Worm (Caenorhabditis elegans) whole organism, L3 larva: ENCODE data around the gene mvk-1.

Experiments
- R02D3.7 ChIP-seq: fragments of 150-350 bp; optimal IDR thresholded peaks from 2 replicates; lab custom pipeline; 2014; ENCODE audit warnings: missing biosample characterization, missing genetic modification characterization
- ZK546.5 ChIP-seq: sonication (generic microtip); optimal IDR thresholded peaks from 2 replicates; lab custom pipeline; 2017; ENCODE audit warnings: missing biosample characterization, missing genetic modification characterization
- aly-2 ChIP-seq: fragments of 150-350 bp; optimal IDR thresholded peaks from 2 replicates; lab custom pipeline; 2014; ENCODE audit warnings: missing biosample characterization, missing genetic modification characterization
- ama-1 ChIP-seq: fragments of 150-350 bp; optimal IDR thresholded peaks from 2 replicates; lab custom pipeline; 2018
- ceh-16 ChIP-seq: sonication (generic microtip); optimal IDR thresholded peaks from 2 replicates; lab custom pipeline; 2017; ENCODE audit warnings: missing biosample characterization, missing genetic modification characterization
- ceh-28 ChIP-seq: fragments of 150-350 bp; optimal IDR thresholded peaks from 2 replicates; lab custom pipeline; 2014; ENCODE audit warnings: missing biosample characterization, missing genetic modification reagents, missing genetic modification characterization
- ceh-9 ChIP-seq: sonication (generic microtip); optimal IDR thresholded peaks from 2 replicates; lab custom pipeline; 2018; ENCODE audit warnings: missing biosample characterization, missing genetic modification characterization
- daf-12 ChIP-seq: fragments of 150-350 bp; optimal IDR thresholded peaks from 2 replicates; lab custom pipeline; 2014; ENCODE audit warnings: missing biosample characterization, missing genetic modification reagents, missing genetic modification characterization
- egl-27 ChIP-seq: sonication (generic microtip); optimal IDR thresholded peaks from 4 replicates; lab custom pipeline; 2017; ENCODE audit warnings: missing biosample characterization, missing genetic modification reagents, missing genetic modification characterization
- egl-5 ChIP-seq: fragments of 150-350 bp; optimal IDR thresholded peaks from 2 replicates; lab custom pipeline; 2017; ENCODE audit warnings: missing biosample characterization, missing genetic modification reagents, missing genetic modification characterization, inconsistent platforms
- elt-1 ChIP-seq: fragments of 150-350 bp; optimal IDR thresholded peaks from 2 replicates; lab custom pipeline; 2014; ENCODE audit warnings: missing biosample characterization, missing genetic modification characterization
- elt-2 ChIP-seq: sonication (generic microtip); optimal IDR thresholded peaks from 2 replicates; lab custom pipeline; 2016; ENCODE audit warnings: missing genetic modification reagents, mild to moderate bottlenecking, missing genetic modification characterization, missing compliant biosample characterization
- elt-3 ChIP-seq, 3 experiments: fragments of 150-350 bp in 1 of 3; sonication (generic microtip) in 2 of 3; optimal IDR thresholded peaks; 2 replicates in 2 of 3; 4 replicates in 1 of 3; lab custom pipeline; 2014 to 2017; ENCODE audit warnings: missing biosample characterization in 3 of 3, missing genetic modification characterization in 3 of 3
- eor-1 ChIP-seq, 2 experiments: fragments of 150-350 bp; optimal IDR thresholded peaks; 2 replicates each; lab custom pipeline; 2014 to 2018; ENCODE audit warnings: missing biosample characterization in 2 of 2, missing genetic modification characterization in 2 of 2
- fkh-10 ChIP-seq: sonication (generic microtip); optimal IDR thresholded peaks from 2 replicates; lab custom pipeline; 2017; ENCODE audit warnings: missing biosample characterization, missing genetic modification reagents, missing genetic modification characterization
- fkh-2 ChIP-seq: fragments of 150-350 bp; optimal IDR thresholded peaks from 2 replicates; lab custom pipeline; 2014; ENCODE audit warnings: missing biosample characterization, missing genetic modification reagents, missing genetic modification characterization
- fos-1 ChIP-seq: fragments of 150-350 bp; optimal IDR thresholded peaks from 2 replicates; lab custom pipeline; 2014; ENCODE audit warnings: missing biosample characterization, missing genetic modification characterization
- hmg-11 ChIP-seq: sonication (generic microtip); optimal IDR thresholded peaks from 2 replicates; lab custom pipeline; 2016; ENCODE audit warnings: missing genetic modification characterization, missing compliant biosample characterization
- jun-1 ChIP-seq: fragments of 150-350 bp; optimal IDR thresholded peaks from 2 replicates; lab custom pipeline; 2014; ENCODE audit warnings: missing biosample characterization, missing genetic modification reagents, missing genetic modification characterization
- lin-15B ChIP-seq: fragments of 150-350 bp; optimal IDR thresholded peaks from 2 replicates; lab custom pipeline; 2014; ENCODE audit warnings: missing biosample characterization, missing genetic modification characterization
- lin-39 ChIP-seq: fragments of 150-350 bp; optimal IDR thresholded peaks from 2 replicates; lab custom pipeline; 2018; ENCODE audit warnings: missing biosample characterization, missing genetic modification reagents, missing genetic modification characterization
- lsy-12 ChIP-seq: sonication (generic microtip); optimal IDR thresholded peaks from 2 replicates; lab custom pipeline; 2016; ENCODE audit warnings: mild to moderate bottlenecking, missing genetic modification characterization, missing compliant biosample characterization
- mdl-1 ChIP-seq: fragments of 150-350 bp; optimal IDR thresholded peaks from 2 replicates; lab custom pipeline; 2014; ENCODE audit warnings: missing biosample characterization, missing genetic modification characterization
- mml-1 ChIP-seq: fragments of 150-350 bp; sonication (generic microtip); optimal IDR thresholded peaks from 3 replicates; lab custom pipeline; 2014; ENCODE audit warnings: missing biosample characterization, missing genetic modification characterization
- nfya-1 ChIP-seq: sonication (generic microtip); optimal IDR thresholded peaks from 2 replicates; lab custom pipeline; 2017; ENCODE audit warnings: missing genetic modification characterization, mild to moderate bottlenecking, missing compliant biosample characterization, antibody characterized with exemption, moderate library complexity; ENCODE audit not compliant: insufficient read depth
- nhr-11 ChIP-seq: fragments of 150-350 bp; optimal IDR thresholded peaks from 2 replicates; lab custom pipeline; 2014; ENCODE audit warnings: missing biosample characterization, missing genetic modification characterization
- nhr-12 ChIP-seq: fragments of 150-350 bp; optimal IDR thresholded peaks from 2 replicates; lab custom pipeline; 2014; ENCODE audit warnings: missing biosample characterization, missing genetic modification characterization
- nhr-23 ChIP-seq: fragments of 150-350 bp; optimal IDR thresholded peaks from 2 replicates; lab custom pipeline; 2014; ENCODE audit warnings: missing biosample characterization, missing genetic modification reagents, missing genetic modification characterization
- nhr-237 ChIP-seq: fragments of 150-350 bp; optimal IDR thresholded peaks from 2 replicates; lab custom pipeline; 2014; ENCODE audit warnings: missing biosample characterization, missing genetic modification characterization
- nhr-25 ChIP-seq: sonication (generic microtip); optimal IDR thresholded peaks from 2 replicates; lab custom pipeline; 2017; ENCODE audit warnings: missing biosample characterization, missing genetic modification characterization
- nhr-28 ChIP-seq: fragments of 150-350 bp; optimal IDR thresholded peaks from 2 replicates; lab custom pipeline; 2014; ENCODE audit warnings: missing biosample characterization, missing genetic modification characterization
- nhr-43 ChIP-seq: sonication (generic microtip); optimal IDR thresholded peaks from 2 replicates; lab custom pipeline; 2016; ENCODE audit warnings: mild to moderate bottlenecking, missing genetic modification characterization, missing compliant biosample characterization; ENCODE audit not compliant: poor library complexity, severe bottlenecking
- nhr-67 ChIP-seq: fragments of 150-350 bp; optimal IDR thresholded peaks from 2 replicates; lab custom pipeline; 2014; ENCODE audit warnings: missing biosample characterization, missing genetic modification characterization
- nhr-76 ChIP-seq: fragments of 150-350 bp; sonication (generic microtip); optimal IDR thresholded peaks from 5 replicates; lab custom pipeline; 2014; ENCODE audit warnings: missing biosample characterization, missing genetic modification characterization
- nhr-77 ChIP-seq: fragments of 150-350 bp; optimal IDR thresholded peaks from 2 replicates; lab custom pipeline; 2014; ENCODE audit warnings: missing biosample characterization, missing genetic modification characterization
- pha-4 ChIP-seq: fragments of 150-350 bp; optimal IDR thresholded peaks from 2 replicates; lab custom pipeline; 2014; ENCODE audit warnings: missing biosample characterization, missing genetic modification reagents, missing genetic modification characterization
- pqm-1 ChIP-seq: fragments of 150-350 bp; optimal IDR thresholded peaks from 2 replicates; lab custom pipeline; 2017; ENCODE audit warnings: missing biosample characterization, missing genetic modification characterization, inconsistent platforms
- sea-2 ChIP-seq: fragments of 150-350 bp; sonication (generic microtip); optimal IDR thresholded peaks from 4 replicates; lab custom pipeline; 2014; ENCODE audit warnings: missing biosample characterization, missing genetic modification reagents, missing genetic modification characterization
- skn-1 ChIP-seq: fragments of 150-350 bp; optimal IDR thresholded peaks from 2 replicates; lab custom pipeline; 2014; ENCODE audit warnings: missing biosample characterization, missing genetic modification characterization
- snpc-4 ChIP-seq: fragments of 150-350 bp; optimal IDR thresholded peaks from 2 replicates; lab custom pipeline; 2014; ENCODE audit warnings: missing biosample characterization, missing genetic modification characterization
- tbx-2 ChIP-seq: sonication (generic microtip); optimal IDR thresholded peaks from 2 replicates; lab custom pipeline; 2016; ENCODE audit warnings: mild to moderate bottlenecking, missing genetic modification characterization, missing compliant biosample characterization
- unc-62 ChIP-seq: fragments of 150-350 bp; sonication (generic microtip); optimal IDR thresholded peaks from 4 replicates; lab custom pipeline; 2014; ENCODE audit warnings: missing biosample characterization, missing genetic modification reagents, missing genetic modification characterization
- ztf-11 ChIP-seq: fragments of 150-350 bp; optimal IDR thresholded peaks from 2 replicates; lab custom pipeline; 2014; ENCODE audit warnings: missing biosample characterization, missing genetic modification characterization
- ztf-4 ChIP-seq: fragments of 150-350 bp; optimal IDR thresholded peaks from 2 replicates; lab custom pipeline; 2014; ENCODE audit warnings: missing biosample characterization, missing genetic modification characterization

Gene mvk-1

ce11 chrIII:6176761-6177160 is 40.7 kb upstream of the mvk-1 start, which contains the start of gene F42A10.6:
Gene F42A10.6 (minus strand): TSS chrIII:6176861.
- TF ChIP-seq ceh-28 (no peak), tbx-2 (tag; lab: Kevin White, UChicago) (no peak), elt-2 (tag; lab: Kevin White, UChicago) (peak; percentile 27)

ce11 chrIII:6176172-6176571 is 40.1 kb upstream of the mvk-1 start:
- TF ChIP-seq tbx-2 (tag; lab: Kevin White, UChicago), result no peak
- no peak for TF ChIP-seq nhr-76 (tag; lab: Kevin White, UChicago)

- TF ChIP-seq fkh-2, result no peak
- peak; percentile 6 for TF ChIP-seq skn-1 (tag; lab: Kevin White, UChicago)
- peak; percentile 12 for TF ChIP-seq ceh-28
- no peak for TF ChIP-seq jun-1 (tag; lab: Kevin White, UChicago)
- TF ChIP-seq nhr-11 (tag; lab: Kevin White, UChicago), result peak; percentile 28
- peak; percentile 12 for TF ChIP-seq tbx-2 (tag; lab: Kevin White, UChicago)
- peak; percentile 74 for TF ChIP-seq lin-15B
- peak; percentile 77 for TF ChIP-seq nfya-1
- TF ChIP-seq R02D3.7 (tag; lab: Kevin White, UChicago), result no peak
- peak; percentile 34 for TF ChIP-seq elt-2 (tag; lab: Kevin White, UChicago)
- TF ChIP-seq nhr-23, result peak; percentile 72
- TF ChIP-seq lsy-12 (tag; lab: Kevin White, UChicago), result peak; percentile 25
- peak; percentile 50 for TF ChIP-seq nhr-43
- TF ChIP-seq nhr-67, result no peak
- TF ChIP-seq nhr-25 (tag; lab: Kevin White, UChicago), result peak; percentile 44
- TF ChIP-seq aly-2 (tag; lab: Kevin White, UChicago), result no peak
- peak; percentile 42 for TF ChIP-seq ztf-4 (tag; lab: Kevin White, UChicago)
- peak; percentile 79 for TF ChIP-seq pha-4
- peak; percentile 14 for TF ChIP-seq lin-39 (tag; lab: Kevin White, UChicago)
Observed at ce11 chrIII:6173020-6173597, 37.0 kb upstream of the mvk-1 start, which contains the start of the genes abcf-3 and F42A10.5. Gene abcf-3 (plus strand): TSS chrIII:6173403. Gene F42A10.5 (minus strand): TSS chrIII:6173477.

- TF ChIP-seq skn-1 (tag; lab: Kevin White, UChicago) (no peak), ztf-4 (tag; lab: Kevin White, UChicago) (no peak), elt-3 (tag; optimal IDR thresholded peaks at IDR 0.05; lab: Kevin White, UChicago) (no peak), hmg-11 (tag; lab: Kevin White, UChicago) (peak; percentile 43), lin-15B (peak; percentile 19), nhr-12 (tag; lab: Kevin White, UChicago) (no peak), ceh-9 (tag; lab: Kevin White, UChicago) (no peak), nhr-23 (no peak), nhr-77 (tag; lab: Kevin White, UChicago) (no peak), unc-62 (GFP tag; lab: Kevin White, UChicago) (no peak), pha-4 (peak; percentile 1), fos-1 (tag; lab: Kevin White, UChicago) (no peak), daf-12 (no peak), eor-1 (tag; optimal IDR thresholded peaks at IDR 0.05; lab: Kevin White, UChicago) (no peak), nhr-11 (tag; lab: Kevin White, UChicago) (peak; percentile 36), ceh-16 (no peak), mml-1 (tag; lab: Kevin White, UChicago) (no peak), nhr-76 (tag; lab: Kevin White, UChicago) (no peak), ZK546.5 (tag; lab: Kevin White, UChicago) (no peak), nfya-1 (peak; percentile 65), elt-2 (tag; lab: Kevin White, UChicago) (peak; percentile 11), lsy-12 (tag; lab: Kevin White, UChicago) (no peak), egl-5 (no peak), fkh-10 (GFP tag; lab: Kevin White, UChicago) (no peak), nhr-67 (no peak), mdl-1 (tag; lab: Kevin White, UChicago) (no peak), nhr-28 (no peak), nhr-237 (tag; lab: Kevin White, UChicago) (no peak), tbx-2 (tag; lab: Kevin White, UChicago) (no peak), sea-2 (GFP tag; lab: Kevin White, UChicago) (no peak), egl-27 (tag; lab: Kevin White, UChicago) (no peak), jun-1 (tag; lab: Kevin White, UChicago) (no peak), nhr-43 (no peak), ceh-28 (no peak), snpc-4 (peak; percentile 44), pqm-1 (tag; lab: Kevin White, UChicago) (no peak), fkh-2 (no peak), elt-1 (no peak), nhr-25 (tag; lab: Kevin White, UChicago) (no peak), lin-39 (tag; lab: Kevin White, UChicago) (peak; percentile 18), ama-1 (lab: Kevin White, UChicago) (peak; percentile 45), R02D3.7 (tag; lab: Kevin White, UChicago) (no peak), ztf-11 (no peak)
Observed at ce11 chrIII:6170038-6170437, 34.0 kb upstream of the mvk-1 start.
